Fruit fly (Drosophila melanogaster): ENCODE measurements around the gene CG32264.

- TF ChIP-seq CG32121 (GFP tag; IDR thresholded peaks at IDR 0.05) (no peak), gl (tag; optimal IDR thresholded peaks at IDR 0.05) (no peak), CG4496 (GFP tag; IDR thresholded peaks at IDR 0.05) (0 out of 3 replicates have a peak, but pooled peaks have one; percentile 29), CG12605 (GFP tag; IDR thresholded peaks at IDR 0.05) (no peak)
These were observed 27.8 kb downstream of the CG32264 start for dm6 chr3L:3778463-3778862.
